Fruit fly (Drosophila melanogaster): ENCODE results near the gene RASSF8.

The RASSF8 gene

dm6 chr3R:25661531-25662193, at the start of gene RASSF8:
RASSF8 (plus strand) TSS chr3R:25661795.
- TF ChIP-seq CG12768 (GFP tag; optimal IDR thresholded peaks at IDR 0.05) (no peak), Hr96 (GFP tag; optimal IDR thresholded peaks at IDR 0.05) (peak; percentile 49), Crg-1 (GFP tag; optimal IDR thresholded peaks at IDR 0.05) (no peak), cic (GFP tag; optimal IDR thresholded peaks at IDR 0.05) (no peak), CG14711 (tag; optimal IDR thresholded peaks at IDR 0.05) (no peak), cnc (optimal IDR thresholded peaks at IDR 0.05) (no peak), bab1 (GFP tag; optimal IDR thresholded peaks at IDR 0.05) (peak; percentile 54), tj (GFP tag; optimal IDR thresholded peaks at IDR 0.05) (no peak), Mnt (GFP tag; optimal IDR thresholded peaks at IDR 0.05) (peak; percentile 42), CG33017 (tag; optimal IDR thresholded peaks at IDR 0.05) (no peak), CG1620 (GFP tag; optimal IDR thresholded peaks at IDR 0.05) (peak; percentile 29), CG7045 (GFP tag; optimal IDR thresholded peaks at IDR 0.05) (peak; percentile 12), ovo (GFP tag; optimal IDR thresholded peaks at IDR 0.05) (no peak), kay (GFP tag; ENCODE audit: borderline replicate concordance) (no peak), pad (GFP tag; optimal IDR thresholded peaks at IDR 0.05) (no peak), toe (GFP tag; optimal IDR thresholded peaks at IDR 0.05) (peak; percentile 69), CG5204 (GFP tag; optimal IDR thresholded peaks at IDR 0.05) (peak; percentile 74)

- TF ChIP-seq CG7045 (GFP tag; optimal IDR thresholded peaks at IDR 0.05) (no peak), Clk (GFP tag; optimal IDR thresholded peaks at IDR 0.05) (no peak), CG1620 (GFP tag; optimal IDR thresholded peaks at IDR 0.05) (no peak), ovo (GFP tag; optimal IDR thresholded peaks at IDR 0.05) (no peak), CG5204 (GFP tag; optimal IDR thresholded peaks at IDR 0.05) (no peak), tj (GFP tag; optimal IDR thresholded peaks at IDR 0.05) (no peak), CG11617 (GFP tag; optimal IDR thresholded peaks at IDR 0.05) (no peak), bab1 (GFP tag; optimal IDR thresholded peaks at IDR 0.05) (no peak), CG12768 (GFP tag; optimal IDR thresholded peaks at IDR 0.05) (no peak), kay (GFP tag; ENCODE audit: borderline replicate concordance) (no peak), Crg-1 (GFP tag; optimal IDR thresholded peaks at IDR 0.05) (no peak), CG33017 (tag; optimal IDR thresholded peaks at IDR 0.05) (no peak), CG7101 (tag; optimal IDR thresholded peaks at IDR 0.05) (no peak), toe (GFP tag; optimal IDR thresholded peaks at IDR 0.05) (no peak), cic (GFP tag; optimal IDR thresholded peaks at IDR 0.05) (no peak), Hr96 (GFP tag; optimal IDR thresholded peaks at IDR 0.05) (no peak), Mnt (GFP tag; optimal IDR thresholded peaks at IDR 0.05) (no peak)
Measured at dm6 chr3R:25613366-25613765, 48.2 kb upstream of the RASSF8 start, which contains the start of gene CG5079. CG5079 (plus strand) TSS chr3R:25613666.

- TF ChIP-seq CG7045 (GFP tag; optimal IDR thresholded peaks at IDR 0.05) (no peak), CG14711 (tag; optimal IDR thresholded peaks at IDR 0.05) (no peak), Clk (GFP tag; optimal IDR thresholded peaks at IDR 0.05) (no peak), kay (GFP tag; ENCODE audit: borderline replicate concordance) (no peak), CG11617 (GFP tag; optimal IDR thresholded peaks at IDR 0.05) (no peak), Crg-1 (GFP tag; optimal IDR thresholded peaks at IDR 0.05) (no peak), cic (GFP tag; optimal IDR thresholded peaks at IDR 0.05) (no peak), cnc (optimal IDR thresholded peaks at IDR 0.05) (no peak), toe (GFP tag; optimal IDR thresholded peaks at IDR 0.05) (no peak)
Measured at dm6 chr3R:25618114-25618513, 43.5 kb upstream of the RASSF8 start, which contains the start of gene CG5071. CG5071 (plus strand) TSS chr3R:25618414.

- TF ChIP-seq CG1620 (GFP tag; optimal IDR thresholded peaks at IDR 0.05) (peak; percentile 8), tj (GFP tag; optimal IDR thresholded peaks at IDR 0.05) (no peak), CG14711 (tag; optimal IDR thresholded peaks at IDR 0.05) (peak; percentile 26), Clk (GFP tag; optimal IDR thresholded peaks at IDR 0.05) (no peak), CG7101 (tag; optimal IDR thresholded peaks at IDR 0.05) (no peak), Crg-1 (GFP tag; optimal IDR thresholded peaks at IDR 0.05) (no peak), CG12768 (GFP tag; optimal IDR thresholded peaks at IDR 0.05) (peak; percentile 26), cnc (optimal IDR thresholded peaks at IDR 0.05) (peak; percentile 97 to 99), CG11617 (GFP tag; optimal IDR thresholded peaks at IDR 0.05) (peak; percentile 12), pad (GFP tag; optimal IDR thresholded peaks at IDR 0.05) (no peak), Mnt (GFP tag; optimal IDR thresholded peaks at IDR 0.05) (no peak), kay (GFP tag; ENCODE audit: borderline replicate concordance) (no peak), bab1 (GFP tag; optimal IDR thresholded peaks at IDR 0.05) (peak; percentile 34)
Measured at dm6 chr3R:25623800-25624791, 37.5 kb upstream of the RASSF8 start, which contains the start of gene Npl4. Npl4 (minus strand) TSS chr3R:25624662.

dm6 chr3R:25625940-25626624, 35.5 kb upstream of the RASSF8 start:
- TF ChIP-seq cic (GFP tag; optimal IDR thresholded peaks at IDR 0.05) (no peak), CG33017 (tag; optimal IDR thresholded peaks at IDR 0.05) (no peak), cnc (optimal IDR thresholded peaks at IDR 0.05) (no peak), kay (GFP tag; ENCODE audit: borderline replicate concordance) (no peak), CG7101 (tag; optimal IDR thresholded peaks at IDR 0.05) (no peak), CG5204 (GFP tag; optimal IDR thresholded peaks at IDR 0.05) (no peak), Clk (GFP tag; optimal IDR thresholded peaks at IDR 0.05) (no peak)
